Fruit fly (Drosophila melanogaster) whole organism, prepupa: Measurements from ENCODE around the gene CG32641.

ENCODE experiments used
- CG10631 ChIP-seq: fragments of 200-800 bp; sonication (Bioruptor generic); optimal IDR thresholded peaks from 2 replicates; lab custom pipeline; 2016; ENCODE audit warnings: missing biosample characterization, missing genetic modification characterization
- CG10669 ChIP-seq: fragments of 200-800 bp; sonication (Bioruptor generic); optimal IDR thresholded peaks from 3 replicates; lab custom pipeline; 2018; ENCODE audit warnings: missing biosample characterization, mild to moderate bottlenecking, missing genetic modification characterization, moderate library complexity
- CG11294 ChIP-seq: fragments of 200-800 bp; sonication (Bioruptor generic); IDR thresholded peaks from 2 replicates; pipeline ENCODE4 v1.3.6; 2022; ENCODE audit warnings: missing biosample characterization, missing genetic modification characterization
- CG11762 ChIP-seq: fragments of 200-800 bp; sonication (Bioruptor generic); optimal IDR thresholded peaks from 3 replicates; lab custom pipeline; 2016; ENCODE audit warnings: missing biosample characterization, missing genetic modification characterization; ENCODE audit not compliant: insufficient read depth
- CG11902 ChIP-seq: fragments of 200-800 bp; sonication (Bioruptor generic); optimal IDR thresholded peaks from 3 replicates; lab custom pipeline; 2016; ENCODE audit warnings: missing biosample characterization, missing genetic modification characterization
- CG15336 ChIP-seq: fragments of 200-800 bp; sonication (Bioruptor generic); IDR thresholded peaks from 2 replicates; pipeline ENCODE4 v1.3.6; 2022; ENCODE audit warnings: missing biosample characterization, missing genetic modification characterization
- CG1621 ChIP-seq: fragments of 200-800 bp; sonication (Bioruptor generic); optimal IDR thresholded peaks from 3 replicates; lab custom pipeline; 2018; ENCODE audit warnings: missing biosample characterization, mild to moderate bottlenecking, missing genetic modification characterization
- CG16779 ChIP-seq: fragments of 200-800 bp; sonication (Bioruptor generic); optimal IDR thresholded peaks from 3 replicates; lab custom pipeline; 2017; ENCODE audit warnings: missing biosample characterization, mild to moderate bottlenecking, missing genetic modification characterization
- CG3032 ChIP-seq: fragments of 200-800 bp; optimal IDR thresholded peaks from 2 replicates; lab custom pipeline; 2019; ENCODE audit warnings: missing biosample characterization, mild to moderate bottlenecking, missing genetic modification characterization, moderate library complexity
- CG31627 ChIP-seq: fragments of 200-800 bp; sonication (Bioruptor generic); optimal IDR thresholded peaks from 3 replicates; lab custom pipeline; 2016; ENCODE audit warnings: missing biosample characterization, missing genetic modification characterization
- CG34406 ChIP-seq: fragments of 200-800 bp; sonication (Bioruptor generic); optimal IDR thresholded peaks from 3 replicates; lab custom pipeline; 2016; ENCODE audit warnings: missing biosample characterization, missing genetic modification characterization
- CG3919 ChIP-seq: fragments of 200-800 bp; sonication (Bioruptor generic); optimal IDR thresholded peaks from 3 replicates; lab custom pipeline; 2016; ENCODE audit warnings: missing biosample characterization, missing genetic modification characterization
- CG4318 ChIP-seq: fragments of 200-800 bp; sonication (Bioruptor generic); optimal IDR thresholded peaks from 3 replicates; lab custom pipeline; 2017; ENCODE audit warnings: missing biosample characterization, mild to moderate bottlenecking, missing genetic modification characterization
- CG6163 ChIP-seq: fragments of 200-800 bp; sonication (Bioruptor generic); IDR thresholded peaks from 3 replicates; pipeline ENCODE4 v1.3.6; 2022; ENCODE audit warnings: missing biosample characterization, missing genetic modification characterization
- CG6276 ChIP-seq: fragments of 200-800 bp; sonication (Bioruptor generic); optimal IDR thresholded peaks from 2 replicates; lab custom pipeline; 2017; ENCODE audit warnings: missing biosample characterization, mild to moderate bottlenecking, missing genetic modification characterization
- CG6808 ChIP-seq: fragments of 200-800 bp; sonication (Bioruptor generic); optimal IDR thresholded peaks from 3 replicates; lab custom pipeline; 2017; ENCODE audit warnings: missing biosample characterization, missing genetic modification characterization, mild to moderate bottlenecking, moderate library complexity, missing genetic modification reagents
- CG6854 ChIP-seq: fragments of 200-800 bp; sonication (Bioruptor generic); optimal IDR thresholded peaks from 2 replicates; lab custom pipeline; 2017; ENCODE audit warnings: missing biosample characterization, mild to moderate bottlenecking, missing genetic modification characterization
- CG7368 ChIP-seq: fragments of 200-800 bp; sonication (Bioruptor generic); optimal IDR thresholded peaks from 3 replicates; lab custom pipeline; 2016; ENCODE audit warnings: missing biosample characterization, missing genetic modification characterization
- CG8119 ChIP-seq: fragments of 200-800 bp; sonication (Bioruptor generic); IDR thresholded peaks from 3 replicates; pipeline ENCODE4 v1.3.6; 2022; ENCODE audit warnings: missing biosample characterization, missing genetic modification characterization
- CG8319 ChIP-seq: fragments of 200-800 bp; sonication (Bioruptor generic); optimal IDR thresholded peaks from 3 replicates; lab custom pipeline; 2016; ENCODE audit warnings: missing biosample characterization, missing genetic modification characterization
- CG9139 ChIP-seq: fragments of 200-800 bp; sonication (Bioruptor generic); optimal IDR thresholded peaks from 3 replicates; lab custom pipeline; 2017; ENCODE audit warnings: missing biosample characterization, mild to moderate bottlenecking, missing genetic modification characterization
- Eip75B ChIP-seq: fragments of 200-800 bp; sonication (Bioruptor generic); optimal IDR thresholded peaks from 3 replicates; lab custom pipeline; 2016; ENCODE audit warnings: missing biosample characterization, missing genetic modification characterization
- Eip78C ChIP-seq: fragments of 200-800 bp; sonication (Bioruptor generic); peaks from one replicate; lab custom pipeline; 2016; ENCODE audit warnings: missing biosample characterization, missing genetic modification characterization
- Eip93F ChIP-seq: fragments of 200-800 bp; sonication (Bioruptor generic); optimal IDR thresholded peaks from 2 replicates; lab custom pipeline; 2016; ENCODE audit warnings: missing biosample characterization, mild to moderate bottlenecking, missing genetic modification characterization
- Ets21C ChIP-seq: fragments of 200-800 bp; sonication (Bioruptor generic); optimal IDR thresholded peaks from 3 replicates; lab custom pipeline; 2016; ENCODE audit warnings: missing biosample characterization, missing genetic modification characterization
- Ets96B ChIP-seq: fragments of 200-800 bp; optimal IDR thresholded peaks from 2 replicates; lab custom pipeline; 2019; ENCODE audit warnings: missing biosample characterization, mild to moderate bottlenecking, missing genetic modification characterization, moderate library complexity
- Gug ChIP-seq: fragments of 200-800 bp; sonication (Bioruptor generic); IDR thresholded peaks from 2 replicates; pipeline ENCODE4 v1.3.6; 2022; ENCODE audit warnings: missing biosample characterization, missing genetic modification characterization
- Hr38 ChIP-seq: sonication (Bioruptor generic); optimal IDR thresholded peaks from 2 replicates; lab custom pipeline; 2016; ENCODE audit warnings: missing biosample characterization, missing genetic modification characterization
- Hr4 ChIP-seq: fragments of 200-800 bp; sonication (Bioruptor generic); optimal IDR thresholded peaks from 3 replicates; lab custom pipeline; 2016; ENCODE audit warnings: missing biosample characterization, missing genetic modification characterization
- Lpt ChIP-seq: fragments of 200-800 bp; sonication (Bioruptor generic); optimal IDR thresholded peaks from 3 replicates; lab custom pipeline; 2016; ENCODE audit warnings: missing biosample characterization, missing genetic modification characterization
- Met ChIP-seq: fragments of 200-800 bp; sonication (Bioruptor generic); optimal IDR thresholded peaks from 3 replicates; lab custom pipeline; 2016; ENCODE audit warnings: missing biosample characterization, missing genetic modification characterization
- Smox ChIP-seq: fragments of 200-800 bp; sonication (Bioruptor generic); optimal IDR thresholded peaks from 3 replicates; lab custom pipeline; 2016; ENCODE audit warnings: missing biosample characterization, missing genetic modification characterization
- Sox102F ChIP-seq: fragments of 200-800 bp; sonication (Bioruptor generic); optimal IDR thresholded peaks from 2 replicates; lab custom pipeline; 2016; ENCODE audit warnings: missing biosample characterization, mild to moderate bottlenecking, missing genetic modification characterization
- Sox14 ChIP-seq: fragments of 200-800 bp; sonication (Bioruptor generic); optimal IDR thresholded peaks from 3 replicates; lab custom pipeline; 2016; ENCODE audit warnings: missing biosample characterization, missing genetic modification characterization
- Sox15 ChIP-seq: fragments of 200-800 bp; sonication (Bioruptor generic); optimal IDR thresholded peaks from 3 replicates; lab custom pipeline; 2016; ENCODE audit warnings: missing biosample characterization, missing genetic modification characterization
- achi ChIP-seq: fragments of 200-800 bp; sonication (Bioruptor generic); optimal IDR thresholded peaks from 3 replicates; lab custom pipeline; 2016; ENCODE audit warnings: missing biosample characterization, missing genetic modification characterization
- acj6 ChIP-seq: fragments of 200-800 bp; sonication (Bioruptor generic); optimal IDR thresholded peaks from 3 replicates; lab custom pipeline; 2016; ENCODE audit warnings: missing biosample characterization, missing genetic modification characterization
- cyc ChIP-seq: fragments of 200-800 bp; sonication (Bioruptor generic); optimal IDR thresholded peaks from 3 replicates; lab custom pipeline; 2016; ENCODE audit warnings: missing biosample characterization, missing genetic modification characterization
- dac ChIP-seq: fragments of 200-800 bp; sonication (Bioruptor generic); optimal IDR thresholded peaks from 2 replicates; lab custom pipeline; 2017; ENCODE audit warnings: missing biosample characterization, mild to moderate bottlenecking, missing genetic modification characterization
- dsx ChIP-seq: fragments of 200-800 bp; optimal IDR thresholded peaks from 3 replicates; lab custom pipeline; 2019; ENCODE audit warnings: missing biosample characterization, mild to moderate bottlenecking, missing genetic modification characterization, moderate library complexity; ENCODE audit not compliant: poor library complexity, severe bottlenecking
- esn ChIP-seq: fragments of 200-800 bp; sonication (Bioruptor generic); optimal IDR thresholded peaks from 2 replicates; lab custom pipeline; 2016; ENCODE audit warnings: missing biosample characterization, mild to moderate bottlenecking, missing genetic modification characterization, moderate library complexity
- fd59A ChIP-seq: fragments of 200-800 bp; sonication (Bioruptor generic); optimal IDR thresholded peaks from 2 replicates; lab custom pipeline; 2017; ENCODE audit warnings: missing biosample characterization, mild to moderate bottlenecking, missing genetic modification characterization, missing genetic modification reagents
- fd85E ChIP-seq: fragments of 200-800 bp; sonication (Bioruptor generic); optimal IDR thresholded peaks from 3 replicates; lab custom pipeline; 2016; ENCODE audit warnings: missing biosample characterization, missing genetic modification characterization
- fkh ChIP-seq: fragments of 200-800 bp; sonication (Bioruptor generic); optimal IDR thresholded peaks from 3 replicates; lab custom pipeline; 2017; ENCODE audit warnings: missing biosample characterization, mild to moderate bottlenecking, missing genetic modification characterization, moderate library complexity
- lz ChIP-seq: fragments of 200-800 bp; sonication (Bioruptor generic); optimal IDR thresholded peaks from 3 replicates; lab custom pipeline; 2016; ENCODE audit warnings: missing biosample characterization, missing genetic modification characterization
- net ChIP-seq: fragments of 200-800 bp; sonication (Bioruptor generic); optimal IDR thresholded peaks from 3 replicates; lab custom pipeline; 2016; ENCODE audit warnings: missing biosample characterization, missing genetic modification characterization
- pdm3 ChIP-seq: fragments of 200-800 bp; sonication (Bioruptor generic); optimal IDR thresholded peaks from 3 replicates; lab custom pipeline; 2016; ENCODE audit warnings: missing biosample characterization, missing genetic modification characterization
- salr ChIP-seq, 2 experiments: fragments of 200-800 bp; sonication (Bioruptor generic); optimal IDR thresholded peaks; 3 replicates each; lab custom pipeline; 2016 to 2018; ENCODE audit warnings: missing biosample characterization in 2 of 2, missing genetic modification characterization in 2 of 2, mild to moderate bottlenecking in 1 of 2
- spab ChIP-seq: fragments of 200-800 bp; sonication (Bioruptor generic); optimal IDR thresholded peaks from 2 replicates; lab custom pipeline; 2017; ENCODE audit warnings: missing biosample characterization, mild to moderate bottlenecking, missing genetic modification characterization, missing genetic modification reagents
- ss ChIP-seq, 2 experiments: fragments of 200-800 bp; sonication (Bioruptor generic); optimal IDR thresholded peaks; 2 replicates in 1 of 2; 3 replicates in 1 of 2; lab custom pipeline; 2017 to 2018; ENCODE audit warnings: mild to moderate bottlenecking in 2 of 2, missing biosample characterization in 2 of 2, missing genetic modification characterization in 2 of 2, moderate library complexity in 1 of 2
- svp ChIP-seq: fragments of 200-800 bp; sonication (Bioruptor generic); peaks from one replicate; lab custom pipeline; 2016; ENCODE audit warnings: missing biosample characterization, missing genetic modification characterization
- topi ChIP-seq: fragments of 200-800 bp; sonication (Bioruptor generic); optimal IDR thresholded peaks from 3 replicates; lab custom pipeline; 2016; ENCODE audit warnings: missing biosample characterization, missing genetic modification characterization

CG32641 gene

dm6 chrX:13221311-13221710 lies 37.0 kb downstream of the CG32641 start:
- TF ChIP-seq Hr38 (GFP tag; lab: Kevin White, UChicago) (no peak), ss (GFP tag; optimal IDR thresholded peaks at IDR 0.05; lab: Kevin White, UChicago) (no peak), CG34406 (GFP tag; lab: Kevin White, UChicago) (peak; percentile 3), CG8319 (GFP tag; lab: Kevin White, UChicago) (peak; percentile 20), CG1621 (tag; lab: Kevin White, UChicago) (no peak), dsx (GFP tag; lab: Kevin White, UChicago) (no peak), pdm3 (GFP tag; lab: Kevin White, UChicago) (no peak), CG9139 (GFP tag; lab: Kevin White, UChicago) (no peak), svp (GFP tag; lab: Kevin White, UChicago) (peak; percentile 82), CG11762 (GFP tag; lab: Kevin White, UChicago) (no peak), cyc (GFP tag; lab: Kevin White, UChicago) (peak; percentile 61), Sox102F (GFP tag; lab: Kevin White, UChicago) (peak; percentile 46), spab (GFP tag; lab: Kevin White, UChicago) (no peak), fkh (no peak), dac (GFP tag; lab: Kevin White, UChicago) (no peak), lz (GFP tag; lab: Kevin White, UChicago) (peak; percentile 52), CG31627 (GFP tag; lab: Kevin White, UChicago) (peak; percentile 55), fd59A (no peak), Lpt (no peak), CG8119 (GFP tag; lab: Robert Waterston, UW) (peak; percentile 46; the same call in 1 of the 3 replicates), Sox15 (GFP tag; lab: Kevin White, UChicago) (peak; percentile 0), acj6 (GFP tag; lab: Kevin White, UChicago) (peak; percentile 39), CG6808 (GFP tag; lab: Kevin White, UChicago) (no peak), topi (GFP tag; lab: Kevin White, UChicago) (peak; percentile 68), Smox (GFP tag; lab: Kevin White, UChicago) (peak; percentile 47), CG6854 (GFP tag; lab: Kevin White, UChicago) (no peak), Sox14 (peak; percentile 17), Eip78C (GFP tag; lab: Kevin White, UChicago) (peak; percentile 73), CG6163 (GFP tag; lab: Robert Waterston, UW) (peak; percentile 66; the same call in 2 of the 3 replicates), CG11294 (no peak), Ets96B (tag; lab: Kevin White, UChicago) (no peak), Gug (GFP tag; lab: Robert Waterston, UW) (0 out of 2 replicates have a peak, but pooled peaks have one; percentile 29), net (GFP tag; lab: Kevin White, UChicago) (no peak), Eip75B (GFP tag; lab: Kevin White, UChicago) (peak; percentile 20), Hr4 (GFP tag; lab: Kevin White, UChicago) (peak; percentile 6), achi (GFP tag; lab: Kevin White, UChicago) (peak; percentile 36), CG10669 (GFP tag; lab: Kevin White, UChicago) (no peak), CG6276 (GFP tag; lab: Kevin White, UChicago) (no peak), CG16779 (no peak), salr (GFP tag; optimal IDR thresholded peaks at IDR 0.05; lab: Kevin White, UChicago) (no peak), CG3032 (tag; lab: Kevin White, UChicago) (no peak), CG4318 (no peak), Eip93F (GFP tag; lab: Kevin White, UChicago) (no peak), CG10631 (no peak), fd85E (no peak), esn (peak; percentile 58), CG11902 (GFP tag; lab: Kevin White, UChicago) (peak; percentile 27), Met (peak; percentile 65), Ets21C (GFP tag; lab: Kevin White, UChicago) (peak; percentile 32), CG15336 (GFP tag; lab: Robert Waterston, UW) (peak; percentile 49), CG7368 (peak; percentile 45), CG3919 (GFP tag; lab: Kevin White, UChicago) (peak; percentile 45)
